Fruit fly (Drosophila melanogaster): ENCODE data around the gene CG17568.
A peak's percentile ranks its signal among the peaks of the same experiment; 100 is the strongest.

The CG17568 gene

dm6 chr2L:19163143-19163974 lies 18.1 kb downstream of the CG17568 start:
- TF ChIP-seq lola (GFP tag; optimal IDR thresholded peaks at IDR 0.05) = no peak
- no peak for TF ChIP-seq Blimp-1 (GFP tag; optimal IDR thresholded peaks at IDR 0.05)
- TF ChIP-seq Adf1 (GFP tag; IDR thresholded peaks at IDR 0.05) = no peak
- no peak for TF ChIP-seq CG4730 (GFP tag; IDR thresholded peaks at IDR 0.05)
- peak; percentile 7 for TF ChIP-seq Ets65A (GFP tag)
- 0 out of 2 replicates have a peak, but pooled peaks have one; percentile 6 for TF ChIP-seq vvl (GFP tag; IDR thresholded peaks at IDR 0.05)
- 0 out of 3 replicates have a peak, but pooled peaks have one; percentile 22 for TF ChIP-seq ken (GFP tag; IDR thresholded peaks at IDR 0.05)
- no peak for TF ChIP-seq pita (GFP tag; optimal IDR thresholded peaks at IDR 0.05)
- TF ChIP-seq shn (GFP tag; optimal IDR thresholded peaks at IDR 0.05) = no peak
- no peak for TF ChIP-seq sens (GFP tag)
- peak; percentile 23 for TF ChIP-seq sqz (GFP tag; optimal IDR thresholded peaks at IDR 0.05)
- TF ChIP-seq Chrac-16 (GFP tag; optimal IDR thresholded peaks at IDR 0.05) = no peak
- TF ChIP-seq crol (GFP tag; IDR thresholded peaks at IDR 0.05) = peak; percentile 65
- no peak for TF ChIP-seq Trl (optimal IDR thresholded peaks at IDR 0.05)
- no peak for TF ChIP-seq Trl (GFP tag; optimal IDR thresholded peaks at IDR 0.05)
- TF ChIP-seq Med (GFP tag) = peak; percentile 77
- TF ChIP-seq Sox102F (GFP tag; optimal IDR thresholded peaks at IDR 0.05) = no peak
- no peak for TF ChIP-seq luna (GFP tag; optimal IDR thresholded peaks at IDR 0.05)
- no peak for TF ChIP-seq NfI (GFP tag; optimal IDR thresholded peaks at IDR 0.05)
- no peak for TF ChIP-seq eyg (GFP tag; optimal IDR thresholded peaks at IDR 0.05)
- TF ChIP-seq grau (tag; optimal IDR thresholded peaks at IDR 0.05) = peak; percentile 86
- TF ChIP-seq Ptx1 (GFP tag; IDR thresholded peaks at IDR 0.05) = 0 out of 2 replicates have a peak, but pooled peaks have one; percentile 22
- TF ChIP-seq sd (tag; optimal IDR thresholded peaks at IDR 0.05) = peak; percentile 81
- peak; percentile 21 for TF ChIP-seq Oli (tag; optimal IDR thresholded peaks at IDR 0.05)
- TF ChIP-seq CG17385 (GFP tag; optimal IDR thresholded peaks at IDR 0.05) = peak; percentile 61
- no peak for TF ChIP-seq pb (GFP tag; optimal IDR thresholded peaks at IDR 0.05)
- TF ChIP-seq Drgx (GFP tag; IDR thresholded peaks at IDR 0.05) = 0 out of 2 replicates have a peak, but pooled peaks have one; percentile 22
- no peak for TF ChIP-seq pzg (GFP tag; optimal IDR thresholded peaks at IDR 0.05)
- TF ChIP-seq ci (GFP tag; IDR thresholded peaks at IDR 0.05) = 0 out of 3 replicates have a peak, but pooled peaks have one; percentile 18
- TF ChIP-seq D (optimal IDR thresholded peaks at IDR 0.05) = no peak
- TF ChIP-seq D (GFP tag; optimal IDR thresholded peaks at IDR 0.05) = no peak
- no peak for TF ChIP-seq Fer3 (tag; optimal IDR thresholded peaks at IDR 0.05)
- no peak for TF ChIP-seq CG12744 (GFP tag; optimal IDR thresholded peaks at IDR 0.05)
- 0 out of 3 replicates have a peak, but pooled peaks have one; percentile 14 for TF ChIP-seq row (GFP tag; IDR thresholded peaks at IDR 0.05)
- no peak for TF ChIP-seq Elba2 (GFP tag; optimal IDR thresholded peaks at IDR 0.05)
- peak; percentile 74; the same call in 1 of the 3 replicates for TF ChIP-seq CG2199 (GFP tag; IDR thresholded peaks at IDR 0.05)
- TF ChIP-seq CG30403 (GFP tag; optimal IDR thresholded peaks at IDR 0.05) = peak; percentile 7
- TF ChIP-seq sima (GFP tag; optimal IDR thresholded peaks at IDR 0.05) = no peak
- no peak for TF ChIP-seq az2 (GFP tag; optimal IDR thresholded peaks at IDR 0.05)
- no peak for TF ChIP-seq CG10654 (GFP tag; optimal IDR thresholded peaks at IDR 0.05)
- no peak for TF ChIP-seq maf-S (GFP tag; optimal IDR thresholded peaks at IDR 0.05)
- TF ChIP-seq MTF-1 (GFP tag; optimal IDR thresholded peaks at IDR 0.05; ENCODE audit: borderline replicate concordance) = no peak
- peak; percentile 12 for TF ChIP-seq phol (tag; optimal IDR thresholded peaks at IDR 0.05)
- peak; percentile 14; the same call in 1 of the 3 replicates for TF ChIP-seq CG17361 (GFP tag; IDR thresholded peaks at IDR 0.05)
- no peak for TF ChIP-seq gfzf (GFP tag; optimal IDR thresholded peaks at IDR 0.05)
- TF ChIP-seq CG15073 (GFP tag; optimal IDR thresholded peaks at IDR 0.05) = no peak
- no peak for TF ChIP-seq CG17912 (GFP tag; optimal IDR thresholded peaks at IDR 0.05)
- peak; percentile 21; the same call in 1 of the 2 replicates for TF ChIP-seq ara (GFP tag; IDR thresholded peaks at IDR 0.05)
- 0 out of 2 replicates have a peak, but pooled peaks have one; percentile 18 for TF ChIP-seq seq (GFP tag; IDR thresholded peaks at IDR 0.05)
- TF ChIP-seq vnd (GFP tag; IDR thresholded peaks at IDR 0.05; ENCODE audit: partially characterized antibody) = no peak
